Fruit fly (Drosophila melanogaster): ENCODE data around the gene CG11885.

The CG11885 gene

DNA sequence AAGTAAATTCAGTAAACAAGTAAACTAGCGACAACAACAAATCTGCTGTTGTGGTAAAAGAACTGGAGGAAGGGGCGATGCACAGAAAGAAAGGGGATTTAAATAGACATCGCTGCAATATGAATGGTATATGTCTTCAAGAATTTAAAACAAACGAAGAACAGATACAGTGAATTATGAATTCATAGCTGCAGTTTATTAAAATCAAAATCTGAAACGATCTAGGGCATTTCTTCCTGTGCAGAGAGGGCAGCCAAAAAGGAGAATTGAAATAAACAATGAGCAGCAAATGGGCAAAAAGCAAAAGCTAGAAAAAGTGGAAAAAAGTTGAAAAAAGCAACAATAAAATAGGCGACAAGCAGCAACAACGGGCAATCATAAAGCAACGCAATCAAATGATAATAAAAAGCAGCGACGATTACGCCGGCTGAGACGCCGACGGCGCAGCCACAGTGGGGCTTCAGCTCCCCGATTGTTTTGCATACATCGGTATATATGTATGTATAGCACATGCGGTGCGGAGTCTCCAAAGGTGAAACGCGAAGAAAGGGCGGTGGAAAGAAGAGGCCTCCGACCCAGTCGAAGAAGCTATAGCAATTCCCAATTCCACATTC, 47.6 kb upstream of the CG11885 start (continued):
- no peak for TF ChIP-seq CG10431 (GFP tag; optimal IDR thresholded peaks at IDR 0.05)
- TF ChIP-seq CG30431 (GFP tag; optimal IDR thresholded peaks at IDR 0.05), result peak; percentile 49
- peak; percentile 51 for TF ChIP-seq CG14710 (tag; optimal IDR thresholded peaks at IDR 0.05)
- peak; percentile 79 for TF ChIP-seq CG17829 (tag; optimal IDR thresholded peaks at IDR 0.05)
- 0 out of 3 replicates have a peak, but pooled peaks have one; percentile 42 for TF ChIP-seq Mrtf (GFP tag; IDR thresholded peaks at IDR 0.05)
- no peak for TF ChIP-seq Dll (GFP tag; IDR thresholded peaks at IDR 0.05; ENCODE audit: partially characterized antibody)
- TF ChIP-seq mam (GFP tag; optimal IDR thresholded peaks at IDR 0.05), result peak; percentile 77
- TF ChIP-seq pum (GFP tag; optimal IDR thresholded peaks at IDR 0.05), result peak; percentile 64
- TF ChIP-seq NC2α (GFP tag; optimal IDR thresholded peaks at IDR 0.05), result peak; percentile 43
- TF ChIP-seq MTF-1 (GFP tag; optimal IDR thresholded peaks at IDR 0.05; ENCODE audit: borderline replicate concordance), result peak; percentile 40
- TF ChIP-seq CG31441 (GFP tag; IDR thresholded peaks at IDR 0.05), result peak; percentile 79
- TF ChIP-seq exex (tag; optimal IDR thresholded peaks at IDR 0.05), result peak; percentile 74
- peak; percentile 29 for TF ChIP-seq CG6683 (GFP tag; optimal IDR thresholded peaks at IDR 0.05)
- TF ChIP-seq cg (GFP tag; optimal IDR thresholded peaks at IDR 0.05), result peak; percentile 11
- no peak for TF ChIP-seq rib (GFP tag; IDR thresholded peaks at IDR 0.05)
- no peak for TF ChIP-seq CG2202 (tag; optimal IDR thresholded peaks at IDR 0.05)
- peak; percentile 76 for TF ChIP-seq Rfx (GFP tag; IDR thresholded peaks at IDR 0.05)
- TF ChIP-seq cad (GFP tag; optimal IDR thresholded peaks at IDR 0.05), result no peak
- TF ChIP-seq toy (GFP tag; IDR thresholded peaks at IDR 0.05), result 0 out of 2 replicates have a peak, but pooled peaks have one; percentile 25
- peak; percentile 75 for TF ChIP-seq H2.0 (GFP tag; IDR thresholded peaks at IDR 0.05)
- TF ChIP-seq en (GFP tag; optimal IDR thresholded peaks at IDR 0.05), result peak; percentile 32
- TF ChIP-seq CG16779 (GFP tag; IDR thresholded peaks at IDR 0.05), result peak; percentile 72
- TF ChIP-seq Oli (tag; optimal IDR thresholded peaks at IDR 0.05), result peak; percentile 70
- TF ChIP-seq Sry-β (GFP tag; optimal IDR thresholded peaks at IDR 0.05), result no peak
- no peak for TF ChIP-seq CG6854 (GFP tag; optimal IDR thresholded peaks at IDR 0.05)
- no peak for TF ChIP-seq nau (GFP tag; optimal IDR thresholded peaks at IDR 0.05)
- TF ChIP-seq CG9437 (GFP tag; optimal IDR thresholded peaks at IDR 0.05), result peak; percentile 58
- no peak for TF ChIP-seq TFAM (GFP tag; optimal IDR thresholded peaks at IDR 0.05)
- peak; percentile 33; the same call in 1 of the 2 replicates for TF ChIP-seq ro (GFP tag; IDR thresholded peaks at IDR 0.05)
- peak; percentile 70 for TF ChIP-seq E2f1 (GFP tag; IDR thresholded peaks at IDR 0.05)
- TF ChIP-seq Atf-2 (GFP tag; optimal IDR thresholded peaks at IDR 0.05), result peak; percentile 44
- TF ChIP-seq stc (GFP tag; IDR thresholded peaks at IDR 0.05), result peak; percentile 88
- no peak for TF ChIP-seq grn (GFP tag; optimal IDR thresholded peaks at IDR 0.05)
- no peak for TF ChIP-seq CG9797 (GFP tag; optimal IDR thresholded peaks at IDR 0.05)
- TF ChIP-seq CG3995 (GFP tag; optimal IDR thresholded peaks at IDR 0.05), result peak; percentile 32
- TF ChIP-seq ci (GFP tag; IDR thresholded peaks at IDR 0.05), result peak; percentile 91
- TF ChIP-seq CG9609 (GFP tag; optimal IDR thresholded peaks at IDR 0.05), result peak; percentile 64
- TF ChIP-seq CG18619 (GFP tag; optimal IDR thresholded peaks at IDR 0.05), result peak; percentile 68
- TF ChIP-seq CG8478 (optimal IDR thresholded peaks at IDR 0.05), result no peak
- TF ChIP-seq stwl (tag; optimal IDR thresholded peaks at IDR 0.05), result no peak
- peak; percentile 68 for TF ChIP-seq CG17385 (GFP tag; optimal IDR thresholded peaks at IDR 0.05)
- TF ChIP-seq CG33213 (GFP tag; optimal IDR thresholded peaks at IDR 0.05), result peak; percentile 52
- peak; percentile 53 for TF ChIP-seq shn (GFP tag; optimal IDR thresholded peaks at IDR 0.05)
- peak; percentile 2 for TF ChIP-seq zen (tag; optimal IDR thresholded peaks at IDR 0.05)
- TF ChIP-seq CG12104 (GFP tag; optimal IDR thresholded peaks at IDR 0.05), result peak; percentile 55
- peak; percentile 67 for TF ChIP-seq ems (GFP tag; optimal IDR thresholded peaks at IDR 0.05)
- peak; percentile 17 for TF ChIP-seq CG7987 (GFP tag; optimal IDR thresholded peaks at IDR 0.05)
- peak; percentile 31; the same call in 1 of the 2 replicates for TF ChIP-seq gsb (GFP tag; IDR thresholded peaks at IDR 0.05)
- no peak for TF ChIP-seq Dfd (GFP tag; optimal IDR thresholded peaks at IDR 0.05)
- no peak for TF ChIP-seq CG34224 (GFP tag; IDR thresholded peaks at IDR 0.05; ENCODE audit: partially characterized antibody)
- TF ChIP-seq CG4820 (GFP tag; optimal IDR thresholded peaks at IDR 0.05), result peak; percentile 55

Data from whole organism, embryonic.